Worm (Caenorhabditis elegans) whole organism, mixed stage, embryonic: ENCODE data around the gene srx-9.

Experiments used
- elt-1 ChIP-seq: sonication (generic microtip); optimal IDR thresholded peaks from 2 replicates; lab custom pipeline; 2017; ENCODE audit warnings: missing genetic modification characterization, mild to moderate bottlenecking, missing compliant biosample characterization, antibody characterized with exemption, moderate library complexity, borderline replicate concordance; ENCODE audit not compliant: insufficient read depth
- elt-3 ChIP-seq: fragments of 150-350 bp; optimal IDR thresholded peaks from 2 replicates; lab custom pipeline; 2014; ENCODE audit warnings: missing biosample characterization, missing genetic modification characterization
- snpc-4 ChIP-seq: fragments of 150-350 bp; optimal IDR thresholded peaks from 2 replicates; lab custom pipeline; 2014; ENCODE audit warnings: missing biosample characterization, missing genetic modification characterization
- sptf-1 ChIP-seq: sonication (generic microtip); optimal IDR thresholded peaks from 2 replicates; lab custom pipeline; 2017; ENCODE audit warnings: mild to moderate bottlenecking, missing genetic modification characterization, moderate library complexity, missing compliant biosample characterization

- no peak for TF ChIP-seq snpc-4
- no peak for TF ChIP-seq elt-3 (tag; lab: Kevin White, UChicago)
- TF ChIP-seq elt-1 (tag; lab: Kevin White, UChicago): no peak
- no peak for TF ChIP-seq sptf-1
Observed at ce11 chrV:7413107-7413774, 18.0 kb upstream of the srx-9 start, which contains the start of gene F18E3.11.
